Fruit fly (Drosophila melanogaster): ENCODE results near the gene B9d2.
A peak's percentile ranks its signal among the peaks of the same experiment; 100 is the strongest.

Gene B9d2

dm6 chr2L:6178118-6178739 lies 47.8 kb upstream of the B9d2 start (continued):
- TF ChIP-seq phol (tag; optimal IDR thresholded peaks at IDR 0.05) = peak; percentile 26
- no peak for TF ChIP-seq ERR (GFP tag; optimal IDR thresholded peaks at IDR 0.05)
- TF ChIP-seq CG14710 (tag; optimal IDR thresholded peaks at IDR 0.05) = no peak
- TF ChIP-seq toy (GFP tag; IDR thresholded peaks at IDR 0.05) = 0 out of 2 replicates have a peak, but pooled peaks have one; percentile 16
- TF ChIP-seq zfh1 (GFP tag; IDR thresholded peaks at IDR 0.05) = no peak
- peak; percentile 63 for TF ChIP-seq lab (GFP tag; optimal IDR thresholded peaks at IDR 0.05)
- no peak for TF ChIP-seq CG10565 (GFP tag; optimal IDR thresholded peaks at IDR 0.05)
- peak; percentile 75 for TF ChIP-seq sd (tag; optimal IDR thresholded peaks at IDR 0.05)
- TF ChIP-seq Dip3 (GFP tag; optimal IDR thresholded peaks at IDR 0.05) = no peak
- no peak for TF ChIP-seq cwo (GFP tag; optimal IDR thresholded peaks at IDR 0.05)
- TF ChIP-seq luna (GFP tag; optimal IDR thresholded peaks at IDR 0.05) = no peak
- no peak for TF ChIP-seq HLH4C (GFP tag; IDR thresholded peaks at IDR 0.05; ENCODE audit: partially characterized antibody)
- TF ChIP-seq CTCF (GFP tag; optimal IDR thresholded peaks at IDR 0.05) = peak; percentile 8
- TF ChIP-seq Sry-β (GFP tag; optimal IDR thresholded peaks at IDR 0.05) = no peak
- TF ChIP-seq Meics (GFP tag; optimal IDR thresholded peaks at IDR 0.05) = no peak
- TF ChIP-seq CG10462 (GFP tag; optimal IDR thresholded peaks at IDR 0.05) = no peak
- TF ChIP-seq CG31388 (GFP tag; optimal IDR thresholded peaks at IDR 0.05) = no peak
- TF ChIP-seq nerfin-2 (GFP tag; IDR thresholded peaks at IDR 0.05; ENCODE audit: partially characterized antibody) = no peak
- TF ChIP-seq chinmo (GFP tag; IDR thresholded peaks at IDR 0.05; ENCODE audit: partially characterized antibody) = no peak
- peak; percentile 77 for TF ChIP-seq gsb-n (tag; optimal IDR thresholded peaks at IDR 0.05)
- peak; percentile 61; the same call in 2 of the 3 replicates for TF ChIP-seq vnd (GFP tag; IDR thresholded peaks at IDR 0.05; ENCODE audit: partially characterized antibody)
- TF ChIP-seq CG17359 (tag; optimal IDR thresholded peaks at IDR 0.05) = no peak
- TF ChIP-seq MESR4 (GFP tag; optimal IDR thresholded peaks at IDR 0.05) = no peak
- TF ChIP-seq ase (GFP tag; IDR thresholded peaks at IDR 0.05) = no peak
- 0 out of 3 replicates have a peak, but pooled peaks have one; percentile 29 for TF ChIP-seq ci (GFP tag; IDR thresholded peaks at IDR 0.05)
- no peak for TF ChIP-seq CG15514 (GFP tag; optimal IDR thresholded peaks at IDR 0.05)
- no peak for TF ChIP-seq Sox102F (GFP tag; optimal IDR thresholded peaks at IDR 0.05)
- no peak for TF ChIP-seq CG8478 (optimal IDR thresholded peaks at IDR 0.05)
- TF ChIP-seq run (tag; optimal IDR thresholded peaks at IDR 0.05) = peak; percentile 8
- peak; percentile 2 for TF ChIP-seq HLHmδ (GFP tag; optimal IDR thresholded peaks at IDR 0.05)
- no peak for TF ChIP-seq Xrp1 (GFP tag; IDR thresholded peaks at IDR 0.05)
- no peak for TF ChIP-seq CG10431 (GFP tag; optimal IDR thresholded peaks at IDR 0.05)
- peak; percentile 88 for TF ChIP-seq Vsx1 (GFP tag; optimal IDR thresholded peaks at IDR 0.05)
- TF ChIP-seq odd (GFP tag; optimal IDR thresholded peaks at IDR 0.05) = no peak
- no peak for TF ChIP-seq CG7963 (GFP tag; IDR thresholded peaks at IDR 0.05; ENCODE audit: partially characterized antibody)
- no peak for TF ChIP-seq Fer2 (tag; optimal IDR thresholded peaks at IDR 0.05)
- no peak for TF ChIP-seq BEAF-32 (GFP tag; optimal IDR thresholded peaks at IDR 0.05)
- no peak for TF ChIP-seq dm (GFP tag; optimal IDR thresholded peaks at IDR 0.05)
- TF ChIP-seq NC2α (GFP tag; optimal IDR thresholded peaks at IDR 0.05) = no peak
- peak in 1 of 2 experiments; percentile 17 for TF ChIP-seq Pdp1 (GFP tag; optimal IDR thresholded peaks at IDR 0.05)
- no peak for TF ChIP-seq psq (GFP tag; optimal IDR thresholded peaks at IDR 0.05)
- TF ChIP-seq aop (GFP tag; IDR thresholded peaks at IDR 0.05) = no peak
- TF ChIP-seq CG32767 (GFP tag; IDR thresholded peaks at IDR 0.05) = no peak
- TF ChIP-seq trem (tag; optimal IDR thresholded peaks at IDR 0.05) = no peak
- no peak for TF ChIP-seq CG10321 (GFP tag; IDR thresholded peaks at IDR 0.05)
- no peak for TF ChIP-seq abd-A (tag; optimal IDR thresholded peaks at IDR 0.05)
- TF ChIP-seq row (GFP tag; IDR thresholded peaks at IDR 0.05) = no peak
- no peak for TF ChIP-seq CG9437 (GFP tag; optimal IDR thresholded peaks at IDR 0.05)
- no peak for TF ChIP-seq gt (GFP tag; IDR thresholded peaks at IDR 0.05)
- TF ChIP-seq CG11723 (GFP tag; optimal IDR thresholded peaks at IDR 0.05) = no peak

All from whole organism, embryonic.